Worm (Caenorhabditis elegans) whole organism, L1 larva: ENCODE data around the gene syd-9.
A peak's percentile ranks its signal among the peaks of the same experiment; 100 is the strongest.

ENCODE experiments used
- C16A3.4 ChIP-seq: fragments of 150-350 bp; optimal IDR thresholded peaks from 2 replicates; lab custom pipeline; 2014; ENCODE audit warnings: missing biosample characterization, missing genetic modification characterization
- F16B12.6 ChIP-seq: fragments of 150-350 bp; optimal IDR thresholded peaks from 2 replicates; lab custom pipeline; 2014; ENCODE audit warnings: missing biosample characterization, missing genetic modification characterization
- alr-1 ChIP-seq: fragments of 200-800 bp; sonication (Bioruptor generic); optimal IDR thresholded peaks from 2 replicates; lab custom pipeline; 2018; ENCODE audit warnings: borderline replicate concordance, mild to moderate bottlenecking, missing genetic modification characterization, missing compliant biosample characterization
- ceh-90 ChIP-seq: sonication (generic microtip); optimal IDR thresholded peaks from 2 replicates; lab custom pipeline; 2016; ENCODE audit warnings: missing genetic modification characterization, missing compliant biosample characterization
- dsc-1 ChIP-seq: sonication (generic microtip); optimal IDR thresholded peaks from 2 replicates; lab custom pipeline; 2016; ENCODE audit warnings: mild to moderate bottlenecking, missing genetic modification characterization, missing compliant biosample characterization
- efl-1 ChIP-seq, 4 experiments: fragments of 150-350 bp; optimal IDR thresholded peaks in 3 of 4; peaks in 1 of 4; 1 replicate in 1 of 4; 2 replicates in 3 of 4; lab custom pipeline; 2014; ENCODE audit warnings: missing biosample characterization in 2 of 4, missing genetic modification characterization in 2 of 4, missing genetic modification reagents in 2 of 4
- egl-13 ChIP-seq: sonication (generic microtip); optimal IDR thresholded peaks from 2 replicates; lab custom pipeline; 2016; ENCODE audit warnings: missing genotype, missing genetic modification reagents, missing genetic modification characterization, missing compliant biosample characterization
- elt-2 ChIP-seq: sonication (generic microtip); optimal IDR thresholded peaks from 2 replicates; lab custom pipeline; 2016; ENCODE audit warnings: missing genetic modification characterization, mild to moderate bottlenecking, inconsistent platforms, missing compliant biosample characterization, missing genetic modification reagents
- elt-3 ChIP-seq, 6 experiments: fragments of 150-350 bp in 1 of 6; sonication (generic microtip); optimal IDR thresholded peaks; 2 replicates each; lab custom pipeline; 2017 to 2018; ENCODE audit warnings: missing biosample characterization in 6 of 6, missing genetic modification characterization in 6 of 6, inconsistent platforms in 1 of 6
- fkh-4 ChIP-seq: sonication (generic microtip); optimal IDR thresholded peaks from 2 replicates; lab custom pipeline; 2016; ENCODE audit warnings: missing compliant biosample characterization, missing genetic modification characterization, borderline replicate concordance
- fkh-8 ChIP-seq: sonication (generic microtip); optimal IDR thresholded peaks from 2 replicates; lab custom pipeline; 2016; ENCODE audit warnings: mild to moderate bottlenecking, missing genetic modification characterization, missing compliant biosample characterization
- grh-1 ChIP-seq: fragments of 200-800 bp; sonication (Bioruptor generic); IDR thresholded peaks from 2 replicates; pipeline ENCODE4 v1.3.6; 2022; ENCODE audit warnings: missing genetic modification reagents, missing genetic modification characterization, missing compliant biosample characterization
- hlh-17 ChIP-seq: fragments of 200-800 bp; sonication (Bioruptor generic); optimal IDR thresholded peaks from 2 replicates; lab custom pipeline; 2018; ENCODE audit warnings: missing genetic modification characterization, mild to moderate bottlenecking, missing compliant biosample characterization, moderate library complexity, borderline replicate concordance
- irx-1 ChIP-seq: sonication (generic microtip); optimal IDR thresholded peaks from 2 replicates; lab custom pipeline; 2016; ENCODE audit warnings: missing genetic modification characterization, missing compliant biosample characterization
- jun-1 ChIP-seq: fragments of 150-350 bp; optimal IDR thresholded peaks from 2 replicates; lab custom pipeline; 2014; ENCODE audit warnings: missing biosample characterization, missing genetic modification reagents, missing genetic modification characterization
- lin-35 ChIP-seq, 2 experiments: fragments of 150-350 bp; optimal IDR thresholded peaks; 2 replicates each; lab custom pipeline; 2014; ENCODE audit warnings: missing biosample characterization in 2 of 2, missing genetic modification characterization in 2 of 2, missing genetic modification reagents in 2 of 2
- lin-39 ChIP-seq: fragments of 150-350 bp; optimal IDR thresholded peaks from 2 replicates; lab custom pipeline; 2014; ENCODE audit warnings: missing biosample characterization, missing genetic modification reagents, missing genetic modification characterization
- lir-3 ChIP-seq: sonication (generic microtip); optimal IDR thresholded peaks from 2 replicates; lab custom pipeline; 2016; ENCODE audit warnings: mild to moderate bottlenecking, missing genetic modification characterization, moderate library complexity, missing compliant biosample characterization; ENCODE audit not compliant: poor library complexity
- mab-9 ChIP-seq: fragments of 200-800 bp; sonication (Bioruptor generic); IDR thresholded peaks from 2 replicates; pipeline ENCODE4 v1.3.6; 2022; ENCODE audit warnings: missing genetic modification reagents, missing genetic modification characterization, missing compliant biosample characterization
- mdl-1 ChIP-seq, 2 experiments: fragments of 150-350 bp; optimal IDR thresholded peaks; 2 replicates each; lab custom pipeline; 2014 to 2017; ENCODE audit warnings: missing biosample characterization in 2 of 2, missing genetic modification characterization in 2 of 2, inconsistent platforms in 1 of 2
- nhr-12 ChIP-seq: sonication (generic microtip); optimal IDR thresholded peaks from 2 replicates; lab custom pipeline; 2017; ENCODE audit warnings: missing biosample characterization, missing genetic modification characterization
- nhr-19 ChIP-seq: fragments of 200-800 bp; sonication (Bioruptor generic); conservative IDR thresholded peaks from 2 replicates; pipeline ENCODE4 v1.3.6; 2022; ENCODE audit warnings: missing genetic modification characterization, missing compliant biosample characterization
- nhr-20 ChIP-seq: sonication (generic microtip); optimal IDR thresholded peaks from 2 replicates; lab custom pipeline; 2016; ENCODE audit warnings: mild to moderate bottlenecking, missing genetic modification characterization, missing compliant biosample characterization
- nhr-71 ChIP-seq: sonication (generic microtip); optimal IDR thresholded peaks from 2 replicates; lab custom pipeline; 2016; ENCODE audit warnings: mild to moderate bottlenecking, missing genetic modification characterization, moderate library complexity, missing compliant biosample characterization
- nhr-77 ChIP-seq: fragments of 150-350 bp; optimal IDR thresholded peaks from 2 replicates; lab custom pipeline; 2014; ENCODE audit warnings: missing biosample characterization, missing genetic modification characterization
- nhr-84 ChIP-seq: sonication (generic microtip); optimal IDR thresholded peaks from 2 replicates; lab custom pipeline; 2017; ENCODE audit warnings: missing biosample characterization, missing genetic modification characterization
- nhr-90 ChIP-seq: sonication (generic microtip); optimal IDR thresholded peaks from 2 replicates; lab custom pipeline; 2016; ENCODE audit warnings: mild to moderate bottlenecking, missing genetic modification characterization, missing compliant biosample characterization; ENCODE audit not compliant: poor library complexity
- rnt-1 ChIP-seq: sonication (generic microtip); optimal IDR thresholded peaks from 2 replicates; lab custom pipeline; 2016; ENCODE audit warnings: mild to moderate bottlenecking, missing genetic modification characterization, moderate library complexity, missing compliant biosample characterization
- snpc-4 ChIP-seq: fragments of 150-350 bp; optimal IDR thresholded peaks from 2 replicates; lab custom pipeline; 2014; ENCODE audit warnings: missing biosample characterization, missing genetic modification characterization
- sox-4 ChIP-seq: sonication (generic microtip); optimal IDR thresholded peaks from 2 replicates; lab custom pipeline; 2016; ENCODE audit warnings: missing genetic modification characterization, missing compliant biosample characterization
- sptf-1 ChIP-seq: fragments of 150-350 bp; optimal IDR thresholded peaks from 2 replicates; lab custom pipeline; 2014; ENCODE audit warnings: missing biosample characterization, missing genetic modification characterization
- tlp-1 ChIP-seq: fragments of 150-350 bp; optimal IDR thresholded peaks from 2 replicates; lab custom pipeline; 2014; ENCODE audit warnings: missing biosample characterization, missing genetic modification characterization
- unc-62 ChIP-seq: fragments of 150-350 bp; optimal IDR thresholded peaks from 2 replicates; lab custom pipeline; 2014; ENCODE audit warnings: missing biosample characterization, missing genetic modification reagents, missing genetic modification characterization
- unc-86 ChIP-seq: sonication (generic microtip); optimal IDR thresholded peaks from 2 replicates; lab custom pipeline; 2016; ENCODE audit warnings: missing genetic modification characterization, missing compliant biosample characterization
- unc-98 ChIP-seq: fragments of 200-800 bp; sonication (Bioruptor generic); IDR thresholded peaks from 2 replicates; pipeline ENCODE4 v1.3.6; 2022; ENCODE audit warnings: missing genetic modification characterization, missing compliant biosample characterization
- zag-1 ChIP-seq: fragments of 150-350 bp; optimal IDR thresholded peaks from 2 replicates; lab custom pipeline; 2014; ENCODE audit warnings: missing biosample characterization, missing genetic modification characterization
- ztf-4 ChIP-seq: fragments of 150-350 bp; optimal IDR thresholded peaks from 2 replicates; lab custom pipeline; 2014; ENCODE audit warnings: missing biosample characterization, missing genetic modification characterization

The syd-9 gene

DNA sequence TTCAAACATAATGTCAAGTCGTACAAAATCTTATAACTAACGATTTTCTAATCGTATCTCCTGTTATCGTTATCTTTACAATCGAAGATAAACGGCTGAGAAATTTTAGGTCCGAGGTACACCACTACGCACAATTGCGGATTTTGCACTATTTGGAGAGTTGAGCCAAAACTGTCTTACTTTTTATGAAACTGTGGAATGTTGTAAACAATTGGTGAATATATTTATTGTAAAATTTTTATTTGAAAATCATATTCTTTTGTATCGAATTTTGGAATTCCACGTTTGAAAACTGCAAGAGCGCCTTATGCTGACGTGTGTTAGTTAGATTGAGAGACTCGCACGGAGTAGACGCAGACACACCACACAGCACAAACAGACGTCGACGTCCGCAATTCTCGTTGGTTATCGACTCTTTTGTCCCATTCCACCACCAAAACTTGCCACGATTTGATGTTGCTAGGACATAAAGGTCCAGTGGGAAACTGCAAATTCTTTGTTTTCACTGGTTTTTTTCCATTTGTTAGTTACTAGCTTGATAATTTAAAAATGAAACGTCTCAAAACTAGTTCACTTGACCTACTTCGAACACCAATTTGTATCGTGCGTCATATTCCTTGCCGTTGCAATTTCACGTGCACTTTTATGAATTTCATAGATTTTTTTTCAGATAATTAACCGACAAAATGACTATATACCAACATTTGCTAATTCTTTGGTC lies 23.8 kb upstream of the syd-9 start, which contains the start of gene dnj-7 (continued):
- TF ChIP-seq irx-1, result peak; percentile 10
- TF ChIP-seq elt-3 (tag; optimal IDR thresholded peaks at IDR 0.05; lab: Kevin White, UChicago), result peak in 2 of 6 experiments; percentile 54 to 79
- no peak for TF ChIP-seq lir-3
- TF ChIP-seq alr-1 (tag; lab: Kevin White, UChicago), result no peak
- no peak for TF ChIP-seq ztf-4 (tag; lab: Kevin White, UChicago)
- peak; percentile 13 for TF ChIP-seq dsc-1 (tag; lab: Kevin White, UChicago)
- no peak for TF ChIP-seq snpc-4
- TF ChIP-seq F16B12.6 (tag; lab: Kevin White, UChicago), result peak; percentile 79
- peak; percentile 21 for TF ChIP-seq lin-39
- TF ChIP-seq nhr-90 (tag; lab: Kevin White, UChicago), result peak; percentile 33
- TF ChIP-seq nhr-84, result no peak
- TF ChIP-seq efl-1 (optimal IDR thresholded peaks at IDR 0.05; lab: Kevin White, UChicago), result no peak
- peak; percentile 10 to 90 for TF ChIP-seq efl-1 (GFP tag; optimal IDR thresholded peaks at IDR 0.05 in 1 of 2; lab: Kevin White, UChicago)
- peak; percentile 2 for TF ChIP-seq fkh-8 (tag; lab: Kevin White, UChicago)
- TF ChIP-seq elt-2 (tag; lab: Kevin White, UChicago), result peak; percentile 5
- no peak for TF ChIP-seq unc-86 (tag; lab: Kevin White, UChicago)
- no peak for TF ChIP-seq ceh-90
- TF ChIP-seq C16A3.4, result peak; percentile 37
- TF ChIP-seq nhr-19 (GFP tag; lab: Robert Waterston, UW), result no peak; the same call in 1 of the 2 replicates
- TF ChIP-seq mab-9 (GFP tag; lab: Robert Waterston, UW), result no peak
- TF ChIP-seq unc-62 (GFP tag; lab: Kevin White, UChicago), result no peak

ce11 chrX:7199831-7200414 lies 18.0 kb upstream of the syd-9 start, which contains the start of gene C55B6.1:
C55B6.1 (plus strand) TSS chrX:7200364.
- no peak for TF ChIP-seq nhr-71
- no peak for TF ChIP-seq jun-1 (tag; lab: Kevin White, UChicago)
- TF ChIP-seq tlp-1, result no peak
- no peak for TF ChIP-seq hlh-17 (GFP tag; lab: Kevin White, UChicago)
- TF ChIP-seq grh-1, result no peak
- TF ChIP-seq elt-2 (tag; lab: Kevin White, UChicago), result no peak
- TF ChIP-seq nhr-77 (tag; lab: Kevin White, UChicago), result no peak
- TF ChIP-seq nhr-12 (tag; lab: Kevin White, UChicago), result no peak
- TF ChIP-seq egl-13, result no peak
- TF ChIP-seq nhr-90 (tag; lab: Kevin White, UChicago), result no peak
- TF ChIP-seq C16A3.4, result no peak
- no peak for TF ChIP-seq sox-4 (tag; lab: Kevin White, UChicago)
- no peak for TF ChIP-seq fkh-4 (tag; lab: Kevin White, UChicago)

DNA sequence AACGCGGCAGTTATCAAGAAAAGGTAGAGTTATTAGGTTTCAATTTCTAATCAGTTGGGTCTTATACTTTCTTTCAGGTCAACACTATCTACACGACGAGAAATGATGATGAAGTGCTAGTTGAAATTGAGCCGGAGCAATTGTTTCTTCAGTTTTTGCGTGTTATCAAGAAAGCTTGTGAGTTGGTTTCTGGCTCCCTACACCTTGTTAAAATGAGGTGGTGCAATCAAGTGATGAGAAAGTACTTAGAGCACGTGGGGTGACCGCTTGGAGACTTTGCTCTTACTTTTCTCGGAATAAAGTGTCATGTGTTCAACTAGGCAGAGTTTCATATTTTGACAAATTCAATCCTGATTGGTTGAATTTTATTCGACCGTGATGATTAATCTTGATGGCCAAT lies 17.4 kb upstream of the syd-9 start:
- peak; percentile 30 for TF ChIP-seq nhr-19 (GFP tag; lab: Robert Waterston, UW)
- peak; percentile 13 for TF ChIP-seq rnt-1 (tag; lab: Kevin White, UChicago)
- TF ChIP-seq zag-1 (tag; lab: Kevin White, UChicago), result no peak
- peak; percentile 93 for TF ChIP-seq elt-2 (tag; lab: Kevin White, UChicago)
- peak; percentile 6 for TF ChIP-seq nhr-20
- TF ChIP-seq sptf-1, result no peak
- no peak for TF ChIP-seq unc-98 (GFP tag; lab: Robert Waterston, UW)
- TF ChIP-seq mdl-1 (tag; optimal IDR thresholded peaks at IDR 0.05; lab: Kevin White, UChicago), result peak in 1 of 2 experiments; percentile 13
- TF ChIP-seq nhr-71, result peak; percentile 46
- TF ChIP-seq lin-35 (GFP tag; optimal IDR thresholded peaks at IDR 0.05; lab: Kevin White, UChicago), result peak in 1 of 2 experiments; percentile 30
